Worm (Caenorhabditis elegans) whole organism, L1 larva: ENCODE results near the gene nhr-268.

Experiments
- ama-1 ChIP-seq: fragments of 150-350 bp; optimal IDR thresholded peaks from 2 replicates; lab custom pipeline; 2014
- elt-3 ChIP-seq, 6 experiments: fragments of 150-350 bp in 1 of 6; sonication (generic microtip); optimal IDR thresholded peaks; 2 replicates each; lab custom pipeline; 2017 to 2018; ENCODE audit warnings: missing biosample characterization in 6 of 6, missing genetic modification characterization in 6 of 6, inconsistent platforms in 1 of 6
- nhr-237 ChIP-seq: fragments of 150-350 bp; optimal IDR thresholded peaks from 2 replicates; lab custom pipeline; 2014; ENCODE audit warnings: missing biosample characterization, missing genetic modification characterization
- unc-130 ChIP-seq: fragments of 150-350 bp; optimal IDR thresholded peaks from 2 replicates; lab custom pipeline; 2017; ENCODE audit warnings: missing biosample characterization, missing genetic modification characterization, inconsistent platforms
- unc-62 ChIP-seq: fragments of 150-350 bp; optimal IDR thresholded peaks from 2 replicates; lab custom pipeline; 2014; ENCODE audit warnings: missing biosample characterization, missing genetic modification reagents, missing genetic modification characterization

- no peak for TF ChIP-seq elt-3 (tag; optimal IDR thresholded peaks at IDR 0.05; lab: Kevin White, UChicago)
- TF ChIP-seq nhr-237 (tag; lab: Kevin White, UChicago): no peak
- no peak for TF ChIP-seq unc-62
- no peak for TF ChIP-seq unc-130 (tag; lab: Kevin White, UChicago)
- TF ChIP-seq ama-1 (lab: Kevin White, UChicago): no peak
These were observed 12.2 kb downstream of the nhr-268 start, which contains the start of gene nhr-53 for ce11 chrV:15702263-15702662.
